Worm (Caenorhabditis elegans) whole organism, early embryonic: ENCODE data around the gene R04B5.11.

Source experiments
- B0310.2 ChIP-seq: sonication (generic microtip); optimal IDR thresholded peaks from 2 replicates; lab custom pipeline; 2016; ENCODE audit warnings: mild to moderate bottlenecking, missing genetic modification characterization, missing compliant biosample characterization
- F13C5.2 ChIP-seq: sonication (generic microtip); optimal IDR thresholded peaks from 2 replicates; lab custom pipeline; 2017; ENCODE audit warnings: mild to moderate bottlenecking, missing genetic modification characterization, inconsistent platforms, missing compliant biosample characterization
- aly-1 ChIP-seq: sonication (generic microtip); optimal IDR thresholded peaks from 2 replicates; lab custom pipeline; 2016; ENCODE audit warnings: missing genetic modification characterization, missing compliant biosample characterization
- ama-1 ChIP-seq: fragments of 150-350 bp; optimal IDR thresholded peaks from 2 replicates; lab custom pipeline; 2014
- ceh-13 ChIP-seq: fragments of 200-800 bp; sonication (Bioruptor generic); optimal IDR thresholded peaks from 2 replicates; lab custom pipeline; 2018; ENCODE audit warnings: mild to moderate bottlenecking, missing genetic modification characterization, missing compliant biosample characterization
- ceh-36 ChIP-seq: sonication (generic microtip); optimal IDR thresholded peaks from 2 replicates; lab custom pipeline; 2016; ENCODE audit warnings: missing genetic modification characterization, inconsistent platforms, missing compliant biosample characterization
- ets-7 ChIP-seq: sonication (generic microtip); optimal IDR thresholded peaks from 2 replicates; lab custom pipeline; 2016; ENCODE audit warnings: missing genotype, missing genetic modification characterization, missing compliant biosample characterization
- flt-1 ChIP-seq: fragments of 200-800 bp; sonication (Bioruptor generic); IDR thresholded peaks from 2 replicates; pipeline ENCODE4 v1.3.6; 2022; ENCODE audit warnings: missing genetic modification characterization, missing compliant biosample characterization
- hmbx-1 ChIP-seq: sonication (generic microtip); optimal IDR thresholded peaks from 2 replicates; lab custom pipeline; 2016; ENCODE audit warnings: mild to moderate bottlenecking, missing genetic modification characterization, missing compliant biosample characterization
- hnd-1 ChIP-seq: sonication (generic microtip); optimal IDR thresholded peaks from 2 replicates; lab custom pipeline; 2016; ENCODE audit warnings: missing genetic modification characterization, missing compliant biosample characterization
- pes-1 ChIP-seq: fragments of 200-800 bp; sonication (Bioruptor generic); IDR thresholded peaks from 2 replicates; pipeline ENCODE4 v1.3.6; 2022; ENCODE audit warnings: missing genetic modification reagents, missing genetic modification characterization, missing compliant biosample characterization
- scrt-1 ChIP-seq: fragments of 200-800 bp; sonication (Bioruptor generic); IDR thresholded peaks from 2 replicates; pipeline ENCODE4 v1.3.6; 2022; ENCODE audit warnings: missing genetic modification characterization, missing compliant biosample characterization
- sea-1 ChIP-seq: fragments of 200-800 bp; sonication (Bioruptor generic); conservative IDR thresholded peaks from 2 replicates; pipeline ENCODE4 v1.3.6; 2022; ENCODE audit warnings: missing genetic modification characterization, missing compliant biosample characterization

- TF ChIP-seq ama-1, result no peak
- TF ChIP-seq ets-7 (tag; lab: Kevin White, UChicago), result no peak
- no peak for TF ChIP-seq aly-1 (tag; lab: Kevin White, UChicago)
- no peak for TF ChIP-seq B0310.2
- TF ChIP-seq sea-1 (GFP tag; lab: Robert Waterston, UW), result no peak
- no peak for TF ChIP-seq F13C5.2
- TF ChIP-seq pes-1 (GFP tag; lab: Robert Waterston, UW), result no peak
- no peak for TF ChIP-seq ceh-13 (GFP tag; lab: Kevin White, UChicago)
- no peak for TF ChIP-seq flt-1
- no peak for TF ChIP-seq hmbx-1 (tag; lab: Kevin White, UChicago)
- TF ChIP-seq scrt-1 (GFP tag; lab: Robert Waterston, UW), result no peak
- no peak for TF ChIP-seq ceh-36
- no peak for TF ChIP-seq hnd-1 (tag; lab: Kevin White, UChicago)
Measured at ce11 chrV:10104785-10105310, 13.8 kb upstream of the R04B5.11 start, which contains the start of gene ugt-17.
